Worm (Caenorhabditis elegans) whole organism, late embryonic: Measurements from ENCODE around the gene str-230.

Experiments
- C08G9.2 ChIP-seq: sonication (generic microtip); optimal IDR thresholded peaks from 2 replicates; lab custom pipeline; 2016; ENCODE audit warnings: mild to moderate bottlenecking, missing genetic modification characterization, moderate library complexity, missing compliant biosample characterization
- T23F11.4 ChIP-seq: fragments of 200-800 bp; sonication (Bioruptor generic); optimal IDR thresholded peaks from 2 replicates; lab custom pipeline; 2018; ENCODE audit warnings: mild to moderate bottlenecking, missing genetic modification characterization, missing compliant biosample characterization
- ahr-1 ChIP-seq: sonication (generic microtip); optimal IDR thresholded peaks from 2 replicates; lab custom pipeline; 2016; ENCODE audit warnings: missing genetic modification characterization, missing compliant biosample characterization
- ceh-18 ChIP-seq: sonication (generic microtip); optimal IDR thresholded peaks from 2 replicates; lab custom pipeline; 2016; ENCODE audit warnings: missing genetic modification characterization, missing compliant biosample characterization
- ceh-19 ChIP-seq: fragments of 200-800 bp; sonication (Bioruptor generic); optimal IDR thresholded peaks from 2 replicates; lab custom pipeline; 2018; ENCODE audit warnings: mild to moderate bottlenecking, missing genetic modification characterization, missing compliant biosample characterization
- ceh-2 ChIP-seq: sonication (generic microtip); optimal IDR thresholded peaks from 2 replicates; lab custom pipeline; 2016; ENCODE audit warnings: missing genotype, missing genetic modification characterization, missing compliant biosample characterization
- ceh-24 ChIP-seq: sonication (generic microtip); optimal IDR thresholded peaks from 2 replicates; lab custom pipeline; 2016; ENCODE audit warnings: mild to moderate bottlenecking, missing genetic modification characterization, missing compliant biosample characterization
- ceh-31 ChIP-seq: sonication (generic microtip); optimal IDR thresholded peaks from 2 replicates; lab custom pipeline; 2016; ENCODE audit warnings: missing genetic modification characterization, missing compliant biosample characterization
- ceh-45 ChIP-seq: fragments of 200-800 bp; sonication (Bioruptor generic); IDR thresholded peaks from 2 replicates; pipeline ENCODE4 v1.3.6; 2022; ENCODE audit warnings: missing genetic modification reagents, missing genetic modification characterization, missing compliant biosample characterization
- ceh-48 ChIP-seq: sonication (generic microtip); optimal IDR thresholded peaks from 2 replicates; lab custom pipeline; 2016; ENCODE audit warnings: missing genetic modification characterization, inconsistent platforms, missing compliant biosample characterization
- ceh-9 ChIP-seq: sonication (generic microtip); optimal IDR thresholded peaks from 2 replicates; lab custom pipeline; 2016; ENCODE audit warnings: mild to moderate bottlenecking, missing genetic modification characterization, inconsistent platforms, missing compliant biosample characterization
- che-1 ChIP-seq: sonication (generic microtip); optimal IDR thresholded peaks from 2 replicates; lab custom pipeline; 2016; ENCODE audit warnings: mild to moderate bottlenecking, missing genetic modification characterization, missing compliant biosample characterization
- dmd-4 ChIP-seq: sonication (generic microtip); optimal IDR thresholded peaks from 2 replicates; lab custom pipeline; 2016; ENCODE audit warnings: borderline replicate concordance, missing genetic modification characterization, missing compliant biosample characterization
- dve-1 ChIP-seq: sonication (generic microtip); optimal IDR thresholded peaks from 2 replicates; lab custom pipeline; 2017; ENCODE audit warnings: antibody characterized with exemption, mild to moderate bottlenecking, missing genetic modification characterization, missing compliant biosample characterization
- elt-2 ChIP-seq: sonication (generic microtip); optimal IDR thresholded peaks from 2 replicates; lab custom pipeline; 2016; ENCODE audit warnings: missing genetic modification reagents, missing genetic modification characterization, missing compliant biosample characterization
- elt-4 ChIP-seq: sonication (generic microtip); optimal IDR thresholded peaks from 2 replicates; lab custom pipeline; 2016; ENCODE audit warnings: missing genetic modification characterization, missing compliant biosample characterization
- ets-4 ChIP-seq: sonication (generic microtip); optimal IDR thresholded peaks from 2 replicates; lab custom pipeline; 2016; ENCODE audit warnings: missing genetic modification characterization, missing compliant biosample characterization
- fkh-10 ChIP-seq: fragments of 150-350 bp; optimal IDR thresholded peaks from 2 replicates; lab custom pipeline; 2014; ENCODE audit warnings: missing biosample characterization, missing genetic modification reagents, missing genetic modification characterization
- hlh-30 ChIP-seq: sonication (generic microtip); optimal IDR thresholded peaks from 2 replicates; lab custom pipeline; 2017; ENCODE audit warnings: antibody characterized with exemption, missing genetic modification characterization, missing compliant biosample characterization; ENCODE audit not compliant: insufficient read depth
- hlh-8 ChIP-seq: sonication (generic microtip); optimal IDR thresholded peaks from 2 replicates; lab custom pipeline; 2016; ENCODE audit warnings: missing genotype, missing genetic modification characterization, missing compliant biosample characterization
- lim-6 ChIP-seq: sonication (generic microtip); optimal IDR thresholded peaks from 2 replicates; lab custom pipeline; 2016; ENCODE audit warnings: missing genetic modification characterization, missing compliant biosample characterization
- madf-2 ChIP-seq: sonication (generic microtip); optimal IDR thresholded peaks from 2 replicates; lab custom pipeline; 2017; ENCODE audit warnings: missing genetic modification characterization, missing compliant biosample characterization
- nfya-1 ChIP-seq: sonication (generic microtip); optimal IDR thresholded peaks from 2 replicates; lab custom pipeline; 2017; ENCODE audit warnings: missing genetic modification characterization, mild to moderate bottlenecking, missing compliant biosample characterization, antibody characterized with exemption, moderate library complexity
- pat-9 ChIP-seq: fragments of 200-800 bp; sonication (Bioruptor generic); optimal IDR thresholded peaks from 2 replicates; lab custom pipeline; 2018; ENCODE audit warnings: mild to moderate bottlenecking, missing genetic modification characterization, moderate library complexity, missing compliant biosample characterization
- pha-2 ChIP-seq: sonication (generic microtip); optimal IDR thresholded peaks from 2 replicates; lab custom pipeline; 2017; ENCODE audit warnings: mild to moderate bottlenecking, missing genetic modification characterization, missing compliant biosample characterization
- pha-4 ChIP-seq: fragments of 150-350 bp; optimal IDR thresholded peaks from 2 replicates; lab custom pipeline; 2018; ENCODE audit warnings: missing biosample characterization, missing genetic modification reagents, missing genetic modification characterization
- pqm-1 ChIP-seq: sonication (generic microtip); optimal IDR thresholded peaks from 2 replicates; lab custom pipeline; 2016; ENCODE audit warnings: missing genetic modification characterization, missing compliant biosample characterization
- pros-1 ChIP-seq: fragments of 150-350 bp; optimal IDR thresholded peaks from 2 replicates; lab custom pipeline; 2014; ENCODE audit warnings: missing biosample characterization, missing genetic modification reagents, missing genetic modification characterization
- ref-2 ChIP-seq: sonication (generic microtip); optimal IDR thresholded peaks from 2 replicates; lab custom pipeline; 2016; ENCODE audit warnings: missing genetic modification characterization, missing compliant biosample characterization
- sox-2 ChIP-seq: fragments of 200-800 bp; sonication (Bioruptor generic); IDR thresholded peaks from 2 replicates; pipeline ENCODE4 v1.3.6; 2022; ENCODE audit warnings: missing genetic modification reagents, missing genetic modification characterization, missing compliant biosample characterization
- syd-9 ChIP-seq: sonication (generic microtip); optimal IDR thresholded peaks from 2 replicates; lab custom pipeline; 2016; ENCODE audit warnings: mild to moderate bottlenecking, missing genetic modification characterization, moderate library complexity, missing compliant biosample characterization
- tbx-2 ChIP-seq: sonication (generic microtip); optimal IDR thresholded peaks from 2 replicates; lab custom pipeline; 2016; ENCODE audit warnings: missing genetic modification characterization, missing compliant biosample characterization
- unc-42 ChIP-seq: sonication (generic microtip); optimal IDR thresholded peaks from 2 replicates; lab custom pipeline; 2016; ENCODE audit warnings: missing genotype, missing genetic modification characterization, missing compliant biosample characterization
- unc-55 ChIP-seq: sonication (generic microtip); optimal IDR thresholded peaks from 2 replicates; lab custom pipeline; 2017; ENCODE audit warnings: missing biosample characterization, missing genetic modification reagents, missing genetic modification characterization
- ztf-16 ChIP-seq: sonication (generic microtip); optimal IDR thresholded peaks from 2 replicates; lab custom pipeline; 2017; ENCODE audit warnings: missing genetic modification characterization, missing compliant biosample characterization

str-230 gene

DNA sequence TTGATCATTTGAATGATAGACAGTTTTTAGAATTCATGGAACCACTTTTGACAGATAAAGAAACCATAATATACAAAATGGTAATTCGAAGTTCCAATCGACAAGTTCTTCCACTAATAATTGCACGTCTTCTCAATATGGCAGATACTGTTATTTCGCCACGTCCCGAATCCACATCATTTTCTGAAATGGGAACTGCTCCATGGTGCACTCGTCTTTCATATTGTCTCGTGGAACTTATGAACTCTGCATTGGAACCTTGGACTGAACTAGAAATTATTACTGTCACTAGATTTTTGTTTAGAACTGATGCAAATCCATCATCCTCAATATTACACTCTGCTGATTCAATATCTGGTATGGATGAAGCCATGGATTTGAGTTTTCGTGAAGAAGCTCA, 23.5 kb downstream of the str-230 start:
- TF ChIP-seq T23F11.4 (GFP tag; lab: Kevin White, UChicago) (no peak), ref-2 (tag; lab: Kevin White, UChicago) (no peak), pha-4 (tag; lab: Kevin White, UChicago) (no peak), elt-4 (no peak), ceh-19 (GFP tag; lab: Kevin White, UChicago) (no peak), tbx-2 (tag; lab: Kevin White, UChicago) (no peak), dmd-4 (tag; lab: Kevin White, UChicago) (no peak), pqm-1 (tag; lab: Kevin White, UChicago) (no peak)

ce11 chrV:14185438-14185837, 25.2 kb downstream of the str-230 start, which contains the start of the genes trm-1 and ints-2:
Gene trm-1, minus strand, starts transcription at chrV:14185612.
Gene ints-2, plus strand, starts transcription at chrV:14185686.
- TF ChIP-seq unc-42: peak; percentile 98
- TF ChIP-seq dve-1: no peak
- peak; percentile 26 for TF ChIP-seq ceh-18 (tag; lab: Kevin White, UChicago)
- TF ChIP-seq nfya-1: peak; percentile 2
- no peak for TF ChIP-seq ahr-1 (tag; lab: Kevin White, UChicago)
- TF ChIP-seq syd-9: no peak
- peak; percentile 50 for TF ChIP-seq ceh-31 (tag; lab: Kevin White, UChicago)
- no peak for TF ChIP-seq ceh-2

DNA sequence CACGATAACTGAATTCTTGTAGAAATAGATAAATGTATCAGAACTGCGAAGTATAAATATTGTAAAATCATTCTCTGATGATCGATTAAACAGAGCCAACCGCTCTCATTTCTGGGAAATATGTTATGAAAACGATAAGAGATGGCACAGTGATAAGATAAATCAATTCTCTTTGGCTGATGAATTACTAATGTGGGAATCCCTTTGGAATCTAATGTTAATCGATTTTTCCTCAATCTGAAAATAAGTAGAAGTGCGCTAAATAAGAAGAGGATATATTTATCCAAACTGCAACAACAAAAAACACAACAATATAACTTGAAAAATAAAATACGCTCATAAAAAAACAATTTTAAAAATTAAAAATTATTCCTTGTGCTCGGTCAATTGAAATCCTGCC, 27.8 kb downstream of the str-230 start, which contains the start of gene cest-2.3:
cest-2.3 (minus strand) TSS at position 101 of the 400 bp plus-strand sequence.
- TF ChIP-seq elt-2 (tag; lab: Kevin White, UChicago) (peak; percentile 40), hlh-30 (no peak)
- TF ChIP-seq, all 69 proteins: peak for 1

ce11 chrV:14179947-14180346, 30.7 kb downstream of the str-230 start, which contains the start of gene ZC376.8:
Gene ZC376.8, plus strand, starts transcription at chrV:14180247.
- no peak for TF ChIP-seq ets-4 (tag; lab: Kevin White, UChicago)
- TF ChIP-seq che-1 (tag; lab: Kevin White, UChicago): no peak
- TF ChIP-seq ceh-19 (GFP tag; lab: Kevin White, UChicago): no peak
- TF ChIP-seq hlh-8 (tag; lab: Kevin White, UChicago): no peak
- TF ChIP-seq ceh-24 (tag; lab: Kevin White, UChicago): no peak
- TF ChIP-seq madf-2 (tag; lab: Kevin White, UChicago): no peak
- no peak for TF ChIP-seq sox-2
- TF ChIP-seq ceh-9 (tag; lab: Kevin White, UChicago): no peak
- TF ChIP-seq fkh-10 (GFP tag; lab: Kevin White, UChicago): no peak
- no peak for TF ChIP-seq lim-6
- TF ChIP-seq ztf-16: no peak

- TF ChIP-seq nfya-1 (peak; percentile 45), ceh-45 (GFP tag; lab: Robert Waterston, UW) (no peak), ref-2 (tag; lab: Kevin White, UChicago) (peak; percentile 37), unc-55 (GFP tag; lab: Kevin White, UChicago) (peak; percentile 43), pha-2 (tag; lab: Kevin White, UChicago) (no peak), pat-9 (tag; lab: Kevin White, UChicago) (no peak), ceh-48 (tag; lab: Kevin White, UChicago) (no peak), madf-2 (tag; lab: Kevin White, UChicago) (no peak), ahr-1 (tag; lab: Kevin White, UChicago) (no peak), pros-1 (tag; lab: Kevin White, UChicago) (peak; percentile 57), C08G9.2 (tag; lab: Kevin White, UChicago) (no peak)
Measured at ce11 chrV:14177657-14178129, 33.0 kb downstream of the str-230 start, which contains the start of gene ceh-74. Gene ceh-74, plus strand, starts transcription at chrV:14178079.
